Fruit fly (Drosophila melanogaster): ENCODE results near the gene nmd.
A peak's percentile ranks its signal among the peaks of the same experiment; 100 is the strongest.

nmd gene

dm6 chr2L:10339212-10339721 is 35.5 kb upstream of the nmd start, which contains the start of gene SamDC (continued):
- TF ChIP-seq Side (GFP tag; optimal IDR thresholded peaks at IDR 0.05) (peak; percentile 47), zfh2 (GFP tag; optimal IDR thresholded peaks at IDR 0.05) (peak; percentile 27), br (optimal IDR thresholded peaks at IDR 0.05) (no peak), CG10431 (GFP tag; optimal IDR thresholded peaks at IDR 0.05) (no peak), NK7.1 (GFP tag; optimal IDR thresholded peaks at IDR 0.05) (peak; percentile 27), Atf3 (GFP tag; optimal IDR thresholded peaks at IDR 0.05) (no peak), CG4282 (GFP tag; optimal IDR thresholded peaks at IDR 0.05) (no peak), CG3407 (GFP tag; optimal IDR thresholded peaks at IDR 0.05) (no peak), CG9876 (GFP tag; optimal IDR thresholded peaks at IDR 0.05) (no peak), CG42726 (GFP tag; IDR thresholded peaks at IDR 0.05; ENCODE audit: partially characterized antibody) (peak; percentile 82; the same call in 1 of the 2 replicates), bsh (GFP tag; optimal IDR thresholded peaks at IDR 0.05) (peak in 1 of 2 experiments; percentile 49), Lhr (GFP tag; optimal IDR thresholded peaks at IDR 0.05) (peak; percentile 79), CG34422 (GFP tag; IDR thresholded peaks at IDR 0.05) (peak; percentile 72; the same call in 2 of the 3 replicates), Hsf (GFP tag; optimal IDR thresholded peaks at IDR 0.05) (peak; percentile 36), odd (GFP tag; optimal IDR thresholded peaks at IDR 0.05) (no peak), eyg (GFP tag; optimal IDR thresholded peaks at IDR 0.05) (peak; percentile 18), gsb (GFP tag; IDR thresholded peaks at IDR 0.05) (no peak), Deaf1 (tag; optimal IDR thresholded peaks at IDR 0.05) (no peak), lilli (GFP tag; optimal IDR thresholded peaks at IDR 0.05) (peak; percentile 52), row (GFP tag; IDR thresholded peaks at IDR 0.05) (peak; percentile 90), pros (GFP tag; optimal IDR thresholded peaks at IDR 0.05) (peak; percentile 14), CG11085 (GFP tag; IDR thresholded peaks at IDR 0.05) (no peak), CG34376 (GFP tag; optimal IDR thresholded peaks at IDR 0.05) (peak; percentile 71), ro (GFP tag; IDR thresholded peaks at IDR 0.05) (no peak), Bgb (GFP tag; IDR thresholded peaks at IDR 0.05; ENCODE audit: partially characterized antibody) (peak; percentile 93), CG9727 (GFP tag; optimal IDR thresholded peaks at IDR 0.05) (no peak), CG14710 (tag; optimal IDR thresholded peaks at IDR 0.05) (peak; percentile 47), CG9817 (tag; optimal IDR thresholded peaks at IDR 0.05) (peak; percentile 29), bab2 (GFP tag; optimal IDR thresholded peaks at IDR 0.05) (no peak), Jarid2 (GFP tag; optimal IDR thresholded peaks at IDR 0.05) (no peak), Trl (optimal IDR thresholded peaks at IDR 0.05) (no peak), Trl (GFP tag; optimal IDR thresholded peaks at IDR 0.05) (peak; percentile 58), jigr1 (GFP tag; IDR thresholded peaks at IDR 0.05) (no peak; the same call in 2 of the 3 replicates), CG8281 (tag; optimal IDR thresholded peaks at IDR 0.05) (no peak), Blimp-1 (GFP tag; optimal IDR thresholded peaks at IDR 0.05) (no peak), Asciz (GFP tag; optimal IDR thresholded peaks at IDR 0.05) (no peak), sob (GFP tag; IDR thresholded peaks at IDR 0.05) (peak; percentile 65; the same call in 1 of the 2 replicates), CG10565 (GFP tag; optimal IDR thresholded peaks at IDR 0.05) (no peak), CG14441 (GFP tag; IDR thresholded peaks at IDR 0.05) (peak; percentile 5; the same call in 1 of the 2 replicates), ranshi (GFP tag; IDR thresholded peaks at IDR 0.05) (no peak), trh (GFP tag; optimal IDR thresholded peaks at IDR 0.05) (no peak), CG14860 (GFP tag; IDR thresholded peaks at IDR 0.05; ENCODE audit: partially characterized antibody) (peak; percentile 61), CG1529 (GFP tag; optimal IDR thresholded peaks at IDR 0.05) (no peak), sug (tag; optimal IDR thresholded peaks at IDR 0.05) (peak; percentile 48), NFAT (GFP tag; IDR thresholded peaks at IDR 0.05) (peak; percentile 71; the same call in 1 of the 2 replicates), CG12391 (tag; optimal IDR thresholded peaks at IDR 0.05) (peak; percentile 71), otp (GFP tag; IDR thresholded peaks at IDR 0.05) (no peak), CG9215 (GFP tag; IDR thresholded peaks at IDR 0.05) (no peak), crp (GFP tag; optimal IDR thresholded peaks at IDR 0.05) (peak in 1 of 2 experiments; percentile 60), E2f2 (GFP tag; IDR thresholded peaks at IDR 0.05) (peak; percentile 42), Mes4 (GFP tag; optimal IDR thresholded peaks at IDR 0.05) (no peak)
